Fruit fly (Drosophila melanogaster) whole organism, wandering third instar larva: ENCODE results near the gene Tep3.

Experiments used
- Abd-B ChIP-seq: fragments of >200 bp; optimal IDR thresholded peaks from 2 replicates; lab custom pipeline; 2017; ENCODE audit warnings: missing biosample characterization, missing genetic modification characterization
- CG32264 ChIP-seq: fragments of 200-800 bp; sonication (Bioruptor generic); optimal IDR thresholded peaks from 2 replicates; lab custom pipeline; 2016; ENCODE audit warnings: missing biosample characterization, missing genetic modification characterization
- CrebA ChIP-seq: fragments of 200-800 bp; sonication (Bioruptor generic); optimal IDR thresholded peaks from 2 replicates; lab custom pipeline; 2016; ENCODE audit warnings: missing biosample characterization, mild to moderate bottlenecking, missing genetic modification characterization, borderline replicate concordance
- Dfd ChIP-seq: fragments of >200 bp; optimal IDR thresholded peaks from 2 replicates; lab custom pipeline; 2017; ENCODE audit warnings: missing biosample characterization, missing genetic modification characterization
- Hnf4 ChIP-seq: fragments of 200-800 bp; sonication (Bioruptor generic); optimal IDR thresholded peaks from 2 replicates; lab custom pipeline; 2016; ENCODE audit warnings: missing biosample characterization, mild to moderate bottlenecking, missing genetic modification characterization
- Hr78 ChIP-seq: fragments of >200 bp; optimal IDR thresholded peaks from 2 replicates; lab custom pipeline; 2017; ENCODE audit warnings: missing biosample characterization, missing genetic modification characterization
- Hr83 ChIP-seq: fragments of 200-300 bp; sonication (Bioruptor generic); optimal IDR thresholded peaks from 2 replicates; lab custom pipeline; 2016; ENCODE audit warnings: missing biosample characterization, mild to moderate bottlenecking, missing genetic modification characterization, moderate library complexity; ENCODE audit not compliant: poor library complexity, severe bottlenecking
- Myc ChIP-seq: fragments of >200 bp; optimal IDR thresholded peaks from 2 replicates; lab custom pipeline; 2017
- N ChIP-seq: fragments of >200 bp; optimal IDR thresholded peaks from 2 replicates; lab custom pipeline; 2018; ENCODE audit warnings: missing biosample characterization, missing external identifiers, missing genetic modification characterization
- Rel ChIP-seq, 2 experiments: fragments of 200-800 bp; sonication (Bioruptor generic) in 1 of 2; optimal IDR thresholded peaks; 2 replicates in 1 of 2; 3 replicates in 1 of 2; lab custom pipeline; 2016 to 2019; ENCODE audit warnings: mild to moderate bottlenecking in 2 of 2, missing biosample characterization in 2 of 2, missing genetic modification characterization in 2 of 2, moderate library complexity in 1 of 2
- Sp1 ChIP-seq: fragments of 200-800 bp; sonication (Bioruptor generic); optimal IDR thresholded peaks from 3 replicates; lab custom pipeline; 2019; ENCODE audit warnings: missing biosample characterization, mild to moderate bottlenecking, missing genetic modification characterization, moderate library complexity
- br ChIP-seq: fragments of 200-800 bp; sonication (Bioruptor generic); optimal IDR thresholded peaks from 2 replicates; lab custom pipeline; 2016; ENCODE audit warnings: missing biosample characterization, missing genetic modification characterization
- brk ChIP-seq: fragments of 200-800 bp; sonication (Bioruptor generic); optimal IDR thresholded peaks from 2 replicates; lab custom pipeline; 2016; ENCODE audit warnings: missing biosample characterization, mild to moderate bottlenecking, missing genetic modification characterization
- dl ChIP-seq, 2 experiments: fragments of 175-275, 200-275 bp in 1 of 2; fragments of 200-275 bp in 1 of 2; sonication (Bioruptor generic); optimal IDR thresholded peaks; lab custom pipeline; 2018; ENCODE audit warnings: mild to moderate bottlenecking in 2 of 2, missing biosample characterization in 2 of 2, missing genetic modification characterization in 2 of 2, moderate library complexity in 2 of 2; ENCODE audit not compliant: partially characterized antibody in 2 of 2, insufficient read depth in 1 of 2
- dmrt93B ChIP-seq: fragments of 200-800 bp; sonication (Bioruptor generic); optimal IDR thresholded peaks from 2 replicates; lab custom pipeline; 2018; ENCODE audit warnings: missing biosample characterization, mild to moderate bottlenecking, missing genetic modification characterization
- ey ChIP-seq: fragments of 200-800 bp; sonication (Bioruptor generic); optimal IDR thresholded peaks from 2 replicates; lab custom pipeline; 2016; ENCODE audit warnings: missing biosample characterization, missing genetic modification characterization
- foxo ChIP-seq, 2 experiments: fragments of 200-800 bp; sonication (Bioruptor generic); optimal IDR thresholded peaks; 2 replicates in 1 of 2; 3 replicates in 1 of 2; lab custom pipeline; 2016 to 2017; ENCODE audit warnings: missing biosample characterization in 2 of 2, missing genetic modification characterization in 2 of 2
- fru ChIP-seq: fragments of 200-800 bp; sonication (Bioruptor generic); optimal IDR thresholded peaks from 3 replicates; lab custom pipeline; 2016; ENCODE audit warnings: missing biosample characterization, mild to moderate bottlenecking, missing genetic modification characterization
- jim ChIP-seq: fragments of 175-275, 200-325 bp; sonication (Bioruptor generic); optimal IDR thresholded peaks from 2 replicates; lab custom pipeline; 2016; ENCODE audit warnings: missing biosample characterization, mild to moderate bottlenecking, missing genetic modification characterization
- lola ChIP-seq: fragments of >200 bp; optimal IDR thresholded peaks from 2 replicates; lab custom pipeline; 2017; ENCODE audit warnings: missing biosample characterization, missing genetic modification characterization
- pan ChIP-seq: fragments of >200 bp; optimal IDR thresholded peaks from 2 replicates; lab custom pipeline; 2017
- psq ChIP-seq: fragments of 200-800 bp; sonication (Bioruptor generic); optimal IDR thresholded peaks from 3 replicates; lab custom pipeline; 2017; ENCODE audit warnings: missing biosample characterization, mild to moderate bottlenecking, missing genetic modification characterization, moderate library complexity
- rgr ChIP-seq: fragments of 200-800 bp; sonication (Bioruptor generic); optimal IDR thresholded peaks from 3 replicates; lab custom pipeline; 2016; ENCODE audit warnings: missing biosample characterization, mild to moderate bottlenecking, missing genetic modification characterization
- sage ChIP-seq: fragments of 200-800 bp; sonication (Bioruptor generic); optimal IDR thresholded peaks from 2 replicates; lab custom pipeline; 2016; ENCODE audit warnings: missing biosample characterization, mild to moderate bottlenecking, missing genetic modification characterization
- tai ChIP-seq: sonication (Bioruptor generic); optimal IDR thresholded peaks from 2 replicates; lab custom pipeline; 2016; ENCODE audit warnings: missing biosample characterization, missing genetic modification characterization
- usp ChIP-seq: fragments of >200 bp; optimal IDR thresholded peaks from 2 replicates; lab custom pipeline; 2017; ENCODE audit warnings: missing biosample characterization, missing genetic modification characterization
- woc ChIP-seq: sonication (Bioruptor generic); optimal IDR thresholded peaks from 2 replicates; lab custom pipeline; 2016; ENCODE audit warnings: missing biosample characterization, mild to moderate bottlenecking, missing genetic modification characterization

Gene Tep3

dm6 chr2L:7753874-7754273, 51.3 kb downstream of the Tep3 start, which contains the start of gene CG46025:
CG46025 (plus strand) TSS chr2L:7754174.
- TF ChIP-seq sage (GFP tag; lab: Kevin White, UChicago) (no peak), dl (GFP tag; optimal IDR thresholded peaks at IDR 0.05; lab: Kevin White, UChicago; ENCODE audit: insufficient read depth in 1 of 2, partially characterized antibody in 2 of 2) (no peak), jim (no peak), Abd-B (no peak), pan (lab: Kevin White, UChicago) (no peak), N (GFP tag; lab: Kevin White, UChicago) (no peak), CrebA (GFP tag; lab: Kevin White, UChicago) (no peak), foxo (GFP tag; optimal IDR thresholded peaks at IDR 0.05; lab: Kevin White, UChicago) (no peak), rgr (GFP tag; lab: Kevin White, UChicago) (no peak), Rel (GFP tag; optimal IDR thresholded peaks at IDR 0.05; lab: Kevin White, UChicago) (no peak), Rel (tag; optimal IDR thresholded peaks at IDR 0.05; lab: Kevin White, UChicago) (no peak), CG32264 (GFP tag; lab: Kevin White, UChicago) (no peak), Sp1 (GFP tag; lab: Kevin White, UChicago) (no peak), brk (GFP tag; lab: Kevin White, UChicago) (no peak), psq (GFP tag; lab: Kevin White, UChicago) (no peak), fru (GFP tag; lab: Kevin White, UChicago) (no peak), ey (GFP tag; lab: Kevin White, UChicago) (no peak), woc (GFP tag; lab: Kevin White, UChicago) (no peak), Dfd (GFP tag; lab: Kevin White, UChicago) (no peak), dmrt93B (GFP tag; lab: Kevin White, UChicago) (no peak), Hr83 (no peak)

DNA sequence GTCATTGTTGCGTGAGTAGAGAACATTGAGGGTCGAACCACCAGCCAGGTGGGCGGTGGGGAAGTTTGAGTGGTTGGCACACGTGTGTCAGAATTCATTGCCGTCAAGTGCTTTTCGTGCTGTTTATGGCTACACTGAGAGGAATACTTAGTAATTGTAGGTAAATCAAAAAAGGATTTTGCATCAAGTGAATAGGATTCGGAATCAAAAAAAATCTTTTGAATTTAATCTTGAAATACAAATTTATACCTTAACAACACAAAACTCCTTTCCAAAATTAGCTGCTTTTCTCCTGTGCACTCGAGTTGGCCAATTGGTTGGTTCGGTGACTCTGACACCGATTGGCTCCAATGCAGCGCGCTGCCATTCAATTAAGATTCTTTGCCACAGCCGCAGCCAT, 51.9 kb downstream of the Tep3 start:
- TF ChIP-seq usp (no peak), br (GFP tag; lab: Kevin White, UChicago) (no peak), jim (no peak), Myc (lab: Kevin White, UChicago) (no peak), rgr (GFP tag; lab: Kevin White, UChicago) (no peak), woc (GFP tag; lab: Kevin White, UChicago) (no peak), Hnf4 (GFP tag; lab: Kevin White, UChicago) (no peak), Hr78 (GFP tag; lab: Kevin White, UChicago) (no peak), CG32264 (GFP tag; lab: Kevin White, UChicago) (no peak), psq (GFP tag; lab: Kevin White, UChicago) (no peak), brk (GFP tag; lab: Kevin White, UChicago) (no peak), Dfd (GFP tag; lab: Kevin White, UChicago) (no peak), fru (GFP tag; lab: Kevin White, UChicago) (no peak)

DNA sequence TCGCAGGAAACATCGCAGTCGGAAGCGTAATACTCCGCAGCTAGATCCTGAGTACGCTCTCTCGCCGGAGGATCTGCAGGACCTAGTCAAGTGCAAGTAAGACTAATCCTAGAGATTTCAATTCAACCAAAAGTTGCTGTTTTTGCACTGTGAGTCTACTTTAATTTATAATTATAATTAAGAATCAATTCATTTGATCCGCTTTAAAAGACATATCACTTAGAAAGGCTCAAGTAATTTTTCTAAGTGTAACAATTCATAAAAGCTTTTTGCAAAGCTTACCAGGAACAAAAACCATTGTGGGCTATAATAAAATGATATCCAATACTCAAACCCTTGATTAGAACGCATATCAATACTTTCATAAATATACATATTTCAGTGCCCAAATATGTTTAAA, 54.2 kb downstream of the Tep3 start:
- TF ChIP-seq ey (GFP tag; lab: Kevin White, UChicago) (no peak), tai (no peak), CrebA (GFP tag; lab: Kevin White, UChicago) (no peak), psq (GFP tag; lab: Kevin White, UChicago) (no peak), lola (GFP tag; lab: Kevin White, UChicago) (no peak)
